Fruit fly (Drosophila melanogaster) whole organism, embryonic: ENCODE data around the gene CG33160.

Source experiments
- Atf3 ChIP-seq: fragments of 200-800 bp; sonication (Bioruptor generic); optimal IDR thresholded peaks from 3 replicates; lab custom pipeline; 2016; ENCODE audit warnings: missing biosample characterization, missing genetic modification characterization
- B-H1 ChIP-seq: fragments of 200-800 bp; sonication (Bioruptor generic); IDR thresholded peaks from 3 replicates; pipeline ENCODE4 v1.3.6; 2022; ENCODE audit warnings: missing biosample characterization, missing genetic modification characterization
- B-H2 ChIP-seq: fragments of 200-800 bp; sonication (Bioruptor generic); optimal IDR thresholded peaks from 2 replicates; lab custom pipeline; 2018; ENCODE audit warnings: missing biosample characterization, mild to moderate bottlenecking, missing genetic modification characterization
- Bgb ChIP-seq: fragments of 200-800 bp; sonication (Bioruptor generic); IDR thresholded peaks from 2 replicates; pipeline ENCODE4 v1.3.6; 2022; ENCODE audit warnings: missing biosample characterization, missing genetic modification characterization; ENCODE audit not compliant: partially characterized antibody
- CG12104 ChIP-seq: fragments of 200-800 bp; sonication (Bioruptor generic); optimal IDR thresholded peaks from 3 replicates; lab custom pipeline; 2016; ENCODE audit warnings: missing biosample characterization, missing genetic modification characterization
- CG15073 ChIP-seq: fragments of 200-800 bp; sonication (Bioruptor generic); optimal IDR thresholded peaks from 2 replicates; lab custom pipeline; 2016; ENCODE audit warnings: missing biosample characterization, missing genetic modification characterization
- CG15514 ChIP-seq: fragments of 200-800 bp; sonication (Bioruptor generic); optimal IDR thresholded peaks from 3 replicates; lab custom pipeline; 2017; ENCODE audit warnings: missing biosample characterization, missing genetic modification characterization, mild to moderate bottlenecking, moderate library complexity, missing genetic modification reagents
- CG2875 ChIP-seq: fragments of 200-800 bp; sonication (Bioruptor generic); optimal IDR thresholded peaks from 2 replicates; lab custom pipeline; 2017; ENCODE audit warnings: missing biosample characterization, mild to moderate bottlenecking, missing genetic modification characterization, missing genetic modification reagents
- CG32772 ChIP-seq: fragments of 200-800 bp; sonication (Bioruptor generic); IDR thresholded peaks from 2 replicates; pipeline ENCODE4 v1.3.6; 2022; ENCODE audit warnings: missing biosample characterization, missing genetic modification characterization
- CG3726 ChIP-seq: fragments of 200-800 bp; sonication (Bioruptor generic); IDR thresholded peaks from 3 replicates; pipeline ENCODE4, ENCODE4 v1.3.6; 2022; ENCODE audit warnings: missing biosample characterization, missing genetic modification characterization
- CG6254 ChIP-seq: fragments of 200-800 bp; sonication (Bioruptor generic); optimal IDR thresholded peaks from 3 replicates; lab custom pipeline; 2017; ENCODE audit warnings: mild to moderate bottlenecking, missing biosample characterization, missing genetic modification reagents, missing genetic modification characterization
- CG6813 ChIP-seq: fragments of 200-800 bp; sonication (Bioruptor generic); optimal IDR thresholded peaks from 2 replicates; lab custom pipeline; 2017; ENCODE audit warnings: missing biosample characterization, missing genetic modification characterization, mild to moderate bottlenecking, moderate library complexity, missing genetic modification reagents
- CG7963 ChIP-seq: fragments of 200-800 bp; sonication (Bioruptor generic); IDR thresholded peaks from 3 replicates; pipeline ENCODE4 v1.3.6; 2022; ENCODE audit warnings: missing biosample characterization, missing genetic modification characterization; ENCODE audit not compliant: partially characterized antibody
- CG9215 ChIP-seq: fragments of 200-800 bp; sonication (Bioruptor generic); IDR thresholded peaks from 2 replicates; pipeline ENCODE4 v1.3.6; 2022; ENCODE audit warnings: missing biosample characterization, missing genetic modification characterization
- CG9876 ChIP-seq: fragments of 200-800 bp; sonication (Bioruptor generic); optimal IDR thresholded peaks from 2 replicates; lab custom pipeline; 2016; ENCODE audit warnings: missing biosample characterization, missing genetic modification characterization
- Chrac-16 ChIP-seq: fragments of 200-800 bp; sonication (Bioruptor generic); optimal IDR thresholded peaks from 3 replicates; lab custom pipeline; 2016; ENCODE audit warnings: missing biosample characterization, missing genetic modification characterization
- Deaf1 ChIP-seq: fragments of 200-800 bp; optimal IDR thresholded peaks from 3 replicates; lab custom pipeline; 2019; ENCODE audit warnings: missing biosample characterization, mild to moderate bottlenecking, missing genetic modification characterization, moderate library complexity
- H15 ChIP-seq: fragments of 200-800 bp; sonication (Bioruptor generic); IDR thresholded peaks from 3 replicates; pipeline ENCODE4 v1.3.6; 2022; ENCODE audit warnings: missing biosample characterization, missing genetic modification characterization
- Hmx ChIP-seq: fragments of 200-800 bp; sonication (Bioruptor generic); optimal IDR thresholded peaks from 2 replicates; lab custom pipeline; 2016; ENCODE audit warnings: missing biosample characterization, missing genetic modification characterization
- Hr51 ChIP-seq, 2 experiments: fragments of 200-800 bp; sonication (Bioruptor generic); optimal IDR thresholded peaks; 2 replicates in 1 of 2; 3 replicates in 1 of 2; lab custom pipeline; 2016 to 2018; ENCODE audit warnings: missing biosample characterization in 2 of 2, missing genetic modification characterization in 2 of 2, mild to moderate bottlenecking in 1 of 2, moderate library complexity in 1 of 2
- MBD-R2 ChIP-seq: fragments of 200-800 bp; sonication (Bioruptor generic); IDR thresholded peaks from 2 replicates; pipeline ENCODE4 v1.3.6; 2022; ENCODE audit warnings: missing biosample characterization, missing genetic modification characterization
- MESR4 ChIP-seq: fragments of 200-800 bp; sonication (Bioruptor generic); optimal IDR thresholded peaks from 2 replicates; lab custom pipeline; 2018; ENCODE audit warnings: missing biosample characterization, mild to moderate bottlenecking, missing genetic modification characterization, moderate library complexity
- Mad ChIP-seq: fragments of 200-800 bp; sonication (Bioruptor generic); optimal IDR thresholded peaks from 2 replicates; lab custom pipeline; 2016; ENCODE audit warnings: missing biosample characterization, missing genetic modification characterization
- Mes4 ChIP-seq: fragments of 200-800 bp; sonication (Bioruptor generic); optimal IDR thresholded peaks from 2 replicates; lab custom pipeline; 2016; ENCODE audit warnings: missing biosample characterization, missing genetic modification characterization
- Nf-YB ChIP-seq: fragments of 200-800 bp; sonication (Bioruptor generic); optimal IDR thresholded peaks from 3 replicates; lab custom pipeline; 2019; ENCODE audit warnings: missing biosample characterization, mild to moderate bottlenecking, missing genetic modification characterization, moderate library complexity
- abd-A ChIP-seq: fragments of 200-800 bp; sonication (Bioruptor generic); optimal IDR thresholded peaks from 3 replicates; lab custom pipeline; 2019; ENCODE audit warnings: missing biosample characterization, mild to moderate bottlenecking, missing genetic modification characterization, moderate library complexity
- ara ChIP-seq: fragments of 200-800 bp; sonication (Bioruptor generic); IDR thresholded peaks from 2 replicates; pipeline ENCODE4 v1.3.6; 2022; ENCODE audit warnings: missing biosample characterization, missing genetic modification characterization
- ash1 ChIP-seq: fragments of 200-800 bp; sonication (Bioruptor generic); optimal IDR thresholded peaks from 2 replicates; lab custom pipeline; 2018; ENCODE audit warnings: missing biosample characterization, mild to moderate bottlenecking, missing genetic modification characterization
- bowl ChIP-seq: fragments of 200-800 bp; sonication (Bioruptor generic); IDR thresholded peaks from 2 replicates; pipeline ENCODE4 v1.3.6; 2022; ENCODE audit warnings: missing biosample characterization, missing genetic modification characterization
- cad ChIP-seq: fragments of >200 bp; optimal IDR thresholded peaks from 2 replicates; lab custom pipeline; 2017; ENCODE audit warnings: missing biosample characterization, missing genetic modification characterization
- chif ChIP-seq, 2 experiments: fragments of 200-800 bp; sonication (Bioruptor generic); optimal IDR thresholded peaks; 3 replicates each; lab custom pipeline; 2016; ENCODE audit warnings: missing biosample characterization in 2 of 2, missing genetic modification characterization in 2 of 2
- dati ChIP-seq: fragments of 200-800 bp; sonication (Bioruptor generic); IDR thresholded peaks from 2 replicates; pipeline ENCODE4 v1.3.6; 2022; ENCODE audit warnings: missing biosample characterization, missing genetic modification characterization
- eve ChIP-seq, 2 experiments: fragments of >200 bp; optimal IDR thresholded peaks; 2 replicates each; lab custom pipeline; 2017; ENCODE audit warnings: missing biosample characterization in 2 of 2, missing genetic modification characterization in 2 of 2
- eyg ChIP-seq: fragments of 200-800 bp; sonication (Bioruptor generic); optimal IDR thresholded peaks from 3 replicates; lab custom pipeline; 2016; ENCODE audit warnings: missing biosample characterization, missing genetic modification characterization
- grau ChIP-seq: fragments of 200-800 bp; optimal IDR thresholded peaks from 3 replicates; lab custom pipeline; 2019; ENCODE audit warnings: missing biosample characterization, mild to moderate bottlenecking, missing genetic modification characterization, moderate library complexity
- hb ChIP-seq: fragments of 200-800 bp; sonication (Bioruptor generic); IDR thresholded peaks from 3 replicates; pipeline ENCODE4 v1.3.6; 2022; ENCODE audit warnings: missing biosample characterization, missing genetic modification characterization; ENCODE audit not compliant: partially characterized antibody
- insv ChIP-seq, 2 experiments: fragments of 200-800 bp; sonication (Bioruptor generic); optimal IDR thresholded peaks; 3 replicates each; lab custom pipeline; 2016 to 2018; ENCODE audit warnings: missing biosample characterization in 2 of 2, missing genetic modification characterization in 2 of 2
- inv ChIP-seq: fragments of 200-800 bp; sonication (Bioruptor generic); IDR thresholded peaks from 2 replicates; pipeline ENCODE4 v1.3.6; 2022; ENCODE audit warnings: missing biosample characterization, missing genetic modification characterization; ENCODE audit not compliant: partially characterized antibody
- kah ChIP-seq: fragments of 200-800 bp; sonication (Bioruptor generic); optimal IDR thresholded peaks from 2 replicates; lab custom pipeline; 2018; ENCODE audit warnings: missing biosample characterization, mild to moderate bottlenecking, missing genetic modification characterization
- pb ChIP-seq: fragments of 200-800 bp; sonication (Bioruptor generic); optimal IDR thresholded peaks from 3 replicates; lab custom pipeline; 2016; ENCODE audit warnings: missing biosample characterization, missing genetic modification characterization
- pzg ChIP-seq: fragments of 200-800 bp; sonication (Bioruptor generic); optimal IDR thresholded peaks from 3 replicates; lab custom pipeline; 2018; ENCODE audit warnings: missing biosample characterization, mild to moderate bottlenecking, missing genetic modification characterization, moderate library complexity
- row ChIP-seq: fragments of 200-800 bp; sonication (Bioruptor generic); IDR thresholded peaks from 3 replicates; pipeline ENCODE4 v1.3.6; 2022; ENCODE audit warnings: missing biosample characterization, missing genetic modification characterization
- sc ChIP-seq, 3 experiments: fragments of >200 bp in 2 of 3; fragments of 200-800 bp in 1 of 3; sonication (Bioruptor generic) in 1 of 3; optimal IDR thresholded peaks; 2 replicates in 2 of 3; 3 replicates in 1 of 3; lab custom pipeline; 2017; ENCODE audit warnings: mild to moderate bottlenecking in 1 of 3, missing biosample characterization in 1 of 3, missing genetic modification characterization in 1 of 3, missing genetic modification reagents in 1 of 3
- shn ChIP-seq: fragments of 200-800 bp; sonication (Bioruptor generic); optimal IDR thresholded peaks from 3 replicates; lab custom pipeline; 2016; ENCODE audit warnings: missing biosample characterization, missing genetic modification characterization
- tgo ChIP-seq: fragments of 200-800 bp; sonication (Bioruptor generic); IDR thresholded peaks from 3 replicates; pipeline ENCODE4 v1.3.6; 2022; ENCODE audit warnings: missing biosample characterization, missing genetic modification characterization
- toy ChIP-seq: fragments of 200-800 bp; sonication (Bioruptor generic); IDR thresholded peaks from 2 replicates; pipeline ENCODE4 v1.3.6; 2022; ENCODE audit warnings: missing biosample characterization, missing genetic modification characterization
- tup ChIP-seq: fragments of 200-800 bp; sonication (Bioruptor generic); optimal IDR thresholded peaks from 2 replicates; lab custom pipeline; 2016; ENCODE audit warnings: missing biosample characterization, mild to moderate bottlenecking, missing genetic modification characterization, moderate library complexity
- tx ChIP-seq: fragments of 200-800 bp; sonication (Bioruptor generic); optimal IDR thresholded peaks from 2 replicates; lab custom pipeline; 2016; ENCODE audit warnings: missing biosample characterization, missing genetic modification characterization

CG33160 gene

dm6 chr3L:3224740-3225719 lies 18.9 kb upstream of the CG33160 start, which contains the start of gene Larp4B (continued):
- TF ChIP-seq CG15514 (GFP tag; lab: Kevin White, UChicago), result peak; percentile 71
- peak; percentile 89 for TF ChIP-seq pzg (GFP tag; lab: Kevin White, UChicago)
- no peak for TF ChIP-seq Deaf1 (tag; lab: Kevin White, UChicago)
- TF ChIP-seq tgo (GFP tag; lab: Robert Waterston, UW), result no peak
- TF ChIP-seq H15 (GFP tag; lab: Robert Waterston, UW), result no peak
- TF ChIP-seq MESR4 (GFP tag; lab: Kevin White, UChicago), result peak; percentile 62
- no peak for TF ChIP-seq bowl (GFP tag; lab: Robert Waterston, UW)
- no peak for TF ChIP-seq Hmx (GFP tag; lab: Kevin White, UChicago)
- no peak for TF ChIP-seq B-H1 (GFP tag; lab: Robert Waterston, UW)
- peak; percentile 28 for TF ChIP-seq B-H2 (GFP tag; lab: Kevin White, UChicago)
- TF ChIP-seq ara (GFP tag; lab: Robert Waterston, UW), result no peak
- no peak for TF ChIP-seq CG2875 (GFP tag; lab: Kevin White, UChicago)
- peak; percentile 23; the same call in 1 of the 2 replicates for TF ChIP-seq MBD-R2
- no peak for TF ChIP-seq CG32772 (GFP tag; lab: Robert Waterston, UW)
- TF ChIP-seq CG15073 (GFP tag; lab: Kevin White, UChicago), result no peak
- no peak for TF ChIP-seq Bgb (GFP tag; lab: Robert Waterston, UW)
- TF ChIP-seq pb, result no peak
- no peak for TF ChIP-seq CG9215 (GFP tag; lab: Robert Waterston, UW)
- TF ChIP-seq hb (GFP tag; lab: Robert Waterston, UW), result no peak
- no peak for TF ChIP-seq CG12104 (GFP tag; lab: Kevin White, UChicago)
- TF ChIP-seq cad (GFP tag; lab: Kevin White, UChicago), result no peak
- TF ChIP-seq chif (GFP tag; optimal IDR thresholded peaks at IDR 0.05; lab: Kevin White, UChicago), result no peak
- no peak for TF ChIP-seq toy (GFP tag; lab: Robert Waterston, UW)
- no peak for TF ChIP-seq CG7963 (GFP tag; lab: Robert Waterston, UW)
- no peak for TF ChIP-seq eyg (GFP tag; lab: Kevin White, UChicago)
- TF ChIP-seq Hr51 (GFP tag; optimal IDR thresholded peaks at IDR 0.05; lab: Kevin White, UChicago), result no peak
- no peak for TF ChIP-seq Atf3 (GFP tag; lab: Kevin White, UChicago)
- no peak for TF ChIP-seq tup (GFP tag; lab: Kevin White, UChicago)
- peak; percentile 38 for TF ChIP-seq grau (tag; lab: Kevin White, UChicago)
- peak in 1 of 2 experiments; percentile 41 for TF ChIP-seq insv (GFP tag; optimal IDR thresholded peaks at IDR 0.05; lab: Kevin White, UChicago)
- no peak for TF ChIP-seq CG9876 (GFP tag; lab: Kevin White, UChicago)
- no peak for TF ChIP-seq ash1
- no peak for TF ChIP-seq dati
- TF ChIP-seq CG6254 (GFP tag; lab: Kevin White, UChicago), result no peak
- no peak for TF ChIP-seq Nf-YB (GFP tag; lab: Kevin White, UChicago)
- no peak for TF ChIP-seq Mes4 (GFP tag; lab: Kevin White, UChicago)
- TF ChIP-seq CG3726 (GFP tag; lab: Robert Waterston, UW), result no peak
- no peak for TF ChIP-seq Mad (GFP tag; lab: Kevin White, UChicago)
- no peak for TF ChIP-seq shn (GFP tag; lab: Kevin White, UChicago)
- no peak for TF ChIP-seq abd-A (tag; lab: Kevin White, UChicago)
- TF ChIP-seq tx (GFP tag; lab: Kevin White, UChicago), result no peak
- TF ChIP-seq row (GFP tag; lab: Robert Waterston, UW), result peak; percentile 62
- TF ChIP-seq inv, result peak; percentile 59; the same call in 1 of the 2 replicates
- no peak for TF ChIP-seq sc (optimal IDR thresholded peaks at IDR 0.05; lab: Kevin White, UChicago)
- no peak for TF ChIP-seq sc (GFP tag; optimal IDR thresholded peaks at IDR 0.05; lab: Kevin White, UChicago)
- peak; percentile 94 for TF ChIP-seq kah
- no peak for TF ChIP-seq CG6813
- TF ChIP-seq eve (GFP tag; optimal IDR thresholded peaks at IDR 0.05; lab: Kevin White, UChicago), result no peak
- TF ChIP-seq Chrac-16 (GFP tag; lab: Kevin White, UChicago), result no peak
